Worm (Caenorhabditis elegans) whole organism, midembryonic: Measurements from ENCODE around the gene F59B10.3.

ENCODE experiments used
- T22C8.4 ChIP-seq: fragments of 200-800 bp; sonication (Bioruptor generic); IDR thresholded peaks from 2 replicates; pipeline ENCODE4 v1.3.6; 2022; ENCODE audit warnings: missing genetic modification characterization, missing compliant biosample characterization
- cog-1 ChIP-seq: sonication (generic microtip); optimal IDR thresholded peaks from 2 replicates; lab custom pipeline; 2016; ENCODE audit warnings: missing genetic modification characterization, missing compliant biosample characterization
- flt-1 ChIP-seq: fragments of 200-800 bp; sonication (Bioruptor generic); IDR thresholded peaks from 2 replicates; pipeline ENCODE4 v1.3.6; 2022; ENCODE audit warnings: missing genetic modification characterization, missing compliant biosample characterization
- klf-2 ChIP-seq: fragments of 200-800 bp; sonication (Bioruptor generic); conservative IDR thresholded peaks from 2 replicates; pipeline ENCODE4 v1.3.6; 2022; ENCODE audit warnings: missing genetic modification reagents, missing genetic modification characterization, missing compliant biosample characterization
- med-1 ChIP-seq: sonication (generic microtip); optimal IDR thresholded peaks from 2 replicates; lab custom pipeline; 2017; ENCODE audit warnings: missing genetic modification characterization, mild to moderate bottlenecking, missing compliant biosample characterization, antibody characterized with exemption, missing genetic modification reagents; ENCODE audit not compliant: insufficient read depth
- ref-1 ChIP-seq: fragments of 200-800 bp; sonication (Bioruptor generic); conservative IDR thresholded peaks from 2 replicates; pipeline ENCODE4 v1.3.6; 2022; ENCODE audit warnings: missing genetic modification reagents, missing genetic modification characterization, missing compliant biosample characterization
- tab-1 ChIP-seq: fragments of 200-800 bp; sonication (Bioruptor generic); IDR thresholded peaks from 2 replicates; pipeline ENCODE4 v1.3.6; 2022; ENCODE audit warnings: missing genetic modification characterization, missing compliant biosample characterization
- ztf-29 ChIP-seq: fragments of 200-800 bp; sonication (Bioruptor generic); IDR thresholded peaks from 2 replicates; pipeline ENCODE4 v1.3.6; 2022; ENCODE audit warnings: missing genetic modification reagents, missing genetic modification characterization, missing compliant biosample characterization

- TF ChIP-seq cog-1 (tag; lab: Kevin White, UChicago) (no peak), ztf-29 (no peak), flt-1 (GFP tag; lab: Robert Waterston, UW) (no peak), ref-1 (GFP tag; lab: Robert Waterston, UW) (no peak), tab-1 (GFP tag; lab: Robert Waterston, UW) (no peak), T22C8.4 (GFP tag; lab: Robert Waterston, UW) (no peak), med-1 (GFP tag; lab: Kevin White, UChicago) (no peak), klf-2 (GFP tag; lab: Robert Waterston, UW) (no peak)
Observed at ce11 chrII:10524374-10524773, 14.0 kb downstream of the F59B10.3 start, which contains the start of gene F59B10.6.
